Worm (Caenorhabditis elegans) whole organism, L4 larva: Measurements from ENCODE around the gene F46C3.6.

Experiments
- F44E2.7 ChIP-seq: fragments of 200-800 bp; sonication (Bioruptor generic); IDR thresholded peaks from 2 replicates; pipeline ENCODE4 v2.1.2; 2022; ENCODE audit warnings: missing genetic modification characterization, missing compliant biosample characterization
- R02D3.7 ChIP-seq: fragments of 150-350 bp; sonication (generic microtip); optimal IDR thresholded peaks from 3 replicates; lab custom pipeline; 2014; ENCODE audit warnings: missing biosample characterization, missing genetic modification characterization
- T26A8.4 ChIP-seq: fragments of 200-800 bp; sonication (Bioruptor generic); IDR thresholded peaks from 2 replicates; pipeline ENCODE4 v1.3.6; 2022; ENCODE audit warnings: missing genetic modification characterization, missing compliant biosample characterization
- aha-1 ChIP-seq: fragments of 150-350 bp; peaks from one replicate; lab custom pipeline; 2014; ENCODE audit warnings: missing biosample characterization, missing genetic modification characterization
- ceh-20 ChIP-seq: fragments of 200-800 bp; sonication (Bioruptor generic); IDR thresholded peaks from 2 replicates; pipeline ENCODE4 v1.3.6; 2022; ENCODE audit warnings: missing genetic modification reagents, missing genetic modification characterization, missing compliant biosample characterization
- ceh-28 ChIP-seq: fragments of 150-350 bp; optimal IDR thresholded peaks from 2 replicates; lab custom pipeline; 2014; ENCODE audit warnings: missing biosample characterization, missing genetic modification reagents, missing genetic modification characterization
- cey-2 ChIP-seq: sonication (generic microtip); optimal IDR thresholded peaks from 3 replicates; lab custom pipeline; 2017; ENCODE audit warnings: missing genetic modification characterization, mild to moderate bottlenecking, missing compliant biosample characterization, antibody characterized with exemption, borderline replicate concordance; ENCODE audit not compliant: insufficient read depth
- ctbp-1 ChIP-seq: fragments of 200-800 bp; sonication (Bioruptor generic); IDR thresholded peaks from 2 replicates; pipeline ENCODE4 v1.3.6; 2022; ENCODE audit warnings: missing genetic modification reagents, missing genetic modification characterization, missing compliant biosample characterization
- daf-12 ChIP-seq: fragments of 150-350 bp; optimal IDR thresholded peaks from 2 replicates; lab custom pipeline; 2014; ENCODE audit warnings: missing biosample characterization, missing genetic modification reagents, missing genetic modification characterization
- daf-16 ChIP-seq, 3 experiments: sonication (generic microtip); optimal IDR thresholded peaks; 2 replicates each; lab custom pipeline; 2016 to 2017; ENCODE audit warnings: missing genetic modification characterization in 3 of 3, missing genetic modification reagents in 3 of 3, mild to moderate bottlenecking in 2 of 3, missing compliant biosample characterization in 2 of 3, missing biosample characterization in 1 of 3, moderate library complexity in 1 of 3
- daf-19 ChIP-seq: fragments of 200-800 bp; sonication (Bioruptor generic); conservative IDR thresholded peaks from 2 replicates; pipeline ENCODE4 v1.3.6; 2022; ENCODE audit warnings: missing genetic modification characterization, missing compliant biosample characterization
- dmd-6 ChIP-seq: fragments of 200-800 bp; sonication (Bioruptor generic); IDR thresholded peaks from 2 replicates; pipeline ENCODE4 v1.3.6; 2022; ENCODE audit warnings: missing genetic modification reagents, missing genetic modification characterization, missing compliant biosample characterization
- dve-1 ChIP-seq: sonication (generic microtip); optimal IDR thresholded peaks from 2 replicates; lab custom pipeline; 2017; ENCODE audit warnings: antibody characterized with exemption, mild to moderate bottlenecking, missing genetic modification characterization, missing compliant biosample characterization; ENCODE audit not compliant: insufficient read depth
- fos-1 ChIP-seq: fragments of 150-350 bp; optimal IDR thresholded peaks from 2 replicates; lab custom pipeline; 2014; ENCODE audit warnings: missing biosample characterization, missing genetic modification characterization
- hlh-11 ChIP-seq: fragments of 200-800 bp; sonication (Bioruptor generic); optimal IDR thresholded peaks from 2 replicates; lab custom pipeline; 2018; ENCODE audit warnings: mild to moderate bottlenecking, missing genetic modification characterization, missing compliant biosample characterization
- hmg-1.1 ChIP-seq: fragments of 200-800 bp; sonication (Bioruptor generic); IDR thresholded peaks from 2 replicates; pipeline ENCODE4 v1.3.6; 2022; ENCODE audit warnings: missing genetic modification reagents, missing genetic modification characterization, missing compliant biosample characterization
- jun-1 ChIP-seq: fragments of 150-350 bp; optimal IDR thresholded peaks from 2 replicates; lab custom pipeline; 2014; ENCODE audit warnings: missing biosample characterization, missing genetic modification reagents, missing genetic modification characterization
- lim-7 ChIP-seq: fragments of 200-800 bp; sonication (Bioruptor generic); IDR thresholded peaks from 2 replicates; pipeline ENCODE4 v1.3.6; 2022; ENCODE audit warnings: missing genetic modification characterization, missing compliant biosample characterization
- lin-15B ChIP-seq: fragments of 150-350 bp; sonication (generic microtip); optimal IDR thresholded peaks from 3 replicates; lab custom pipeline; 2014; ENCODE audit warnings: missing biosample characterization, missing genetic modification characterization
- lin-38 ChIP-seq: fragments of 200-800 bp; sonication (Bioruptor generic); IDR thresholded peaks from 2 replicates; pipeline ENCODE4 v1.3.6; 2022; ENCODE audit warnings: missing genetic modification reagents, missing genetic modification characterization, missing compliant biosample characterization
- lin-39 ChIP-seq: fragments of 150-350 bp; optimal IDR thresholded peaks from 2 replicates; lab custom pipeline; 2014; ENCODE audit warnings: missing biosample characterization, missing genetic modification reagents, missing genetic modification characterization
- lir-3 ChIP-seq: sonication (generic microtip); optimal IDR thresholded peaks from 2 replicates; lab custom pipeline; 2016; ENCODE audit warnings: mild to moderate bottlenecking, missing genetic modification characterization, missing compliant biosample characterization
- lsy-2 ChIP-seq, 2 experiments: fragments of 150-350 bp in 1 of 2; sonication (generic microtip) in 1 of 2; optimal IDR thresholded peaks; 2 replicates each; lab custom pipeline; 2014 to 2017; ENCODE audit warnings: missing biosample characterization in 2 of 2, missing genetic modification characterization in 2 of 2
- mep-1 ChIP-seq: fragments of 150-350 bp; sonication (generic microtip); optimal IDR thresholded peaks from 3 replicates; lab custom pipeline; 2014; ENCODE audit warnings: missing biosample characterization, missing genetic modification characterization
- mes-2 ChIP-seq: sonication (generic microtip); optimal IDR thresholded peaks from 2 replicates; lab custom pipeline; 2016; ENCODE audit warnings: missing genotype, mild to moderate bottlenecking, missing genetic modification characterization, missing compliant biosample characterization; ENCODE audit not compliant: poor library complexity, severe bottlenecking
- nhr-11 ChIP-seq: fragments of 150-350 bp; optimal IDR thresholded peaks from 2 replicates; lab custom pipeline; 2014; ENCODE audit warnings: missing biosample characterization, missing genetic modification characterization
- nhr-25 ChIP-seq: sonication (generic microtip); optimal IDR thresholded peaks from 2 replicates; lab custom pipeline; 2017; ENCODE audit warnings: missing genetic modification characterization, mild to moderate bottlenecking, missing compliant biosample characterization, antibody characterized with exemption, moderate library complexity, borderline replicate concordance; ENCODE audit not compliant: insufficient read depth
- nhr-28 ChIP-seq: fragments of 150-350 bp; optimal IDR thresholded peaks from 2 replicates; lab custom pipeline; 2014; ENCODE audit warnings: missing biosample characterization, missing genetic modification characterization
- nhr-41 ChIP-seq: fragments of 200-800 bp; sonication (Bioruptor generic); IDR thresholded peaks from 2 replicates; pipeline ENCODE4 v1.3.6; 2022; ENCODE audit warnings: missing genetic modification reagents, missing genetic modification characterization, missing compliant biosample characterization
- pqm-1 ChIP-seq: sonication (generic microtip); optimal IDR thresholded peaks from 2 replicates; lab custom pipeline; 2017; ENCODE audit warnings: missing biosample characterization, missing genetic modification characterization
- rbr-2 ChIP-seq: sonication (generic microtip); optimal IDR thresholded peaks from 2 replicates; lab custom pipeline; 2016; ENCODE audit warnings: missing genotype, missing genetic modification characterization, missing compliant biosample characterization
- skn-1 ChIP-seq: fragments of 150-350 bp; optimal IDR thresholded peaks from 2 replicates; lab custom pipeline; 2014; ENCODE audit warnings: missing biosample characterization, missing genetic modification characterization
- unc-130 ChIP-seq: sonication (generic microtip); optimal IDR thresholded peaks from 2 replicates; lab custom pipeline; 2016; ENCODE audit warnings: missing genetic modification reagents, missing genetic modification characterization, missing compliant biosample characterization
- unc-62 ChIP-seq, 3 experiments: fragments of 150-350 bp in 1 of 3; sonication (generic microtip); optimal IDR thresholded peaks in 2 of 3; peaks in 1 of 3; 1 replicate in 1 of 3; 2 replicates in 2 of 3; lab custom pipeline; 2014 to 2017; ENCODE audit warnings: missing biosample characterization in 3 of 3, missing genetic modification characterization in 3 of 3, missing genetic modification reagents in 3 of 3, missing genotype in 1 of 3
- vab-7 ChIP-seq: fragments of 200-800 bp; sonication (Bioruptor generic); IDR thresholded peaks from 2 replicates; pipeline ENCODE4 v1.3.6; 2022; ENCODE audit warnings: missing genetic modification reagents, missing genetic modification characterization, missing compliant biosample characterization
- zfp-3 ChIP-seq: fragments of 200-800 bp; sonication (Bioruptor generic); conservative IDR thresholded peaks from 2 replicates; pipeline ENCODE4 v1.3.6; 2022; ENCODE audit warnings: missing genetic modification reagents, missing genetic modification characterization, missing compliant biosample characterization
- zip-2 ChIP-seq: fragments of 150-350 bp; optimal IDR thresholded peaks from 2 replicates; lab custom pipeline; 2014; ENCODE audit warnings: missing biosample characterization, missing genetic modification characterization
- ztf-11 ChIP-seq: fragments of 150-350 bp; optimal IDR thresholded peaks from 2 replicates; lab custom pipeline; 2014; ENCODE audit warnings: missing biosample characterization, missing genetic modification characterization
- ztf-7 ChIP-seq: fragments of 150-350 bp; optimal IDR thresholded peaks from 2 replicates; lab custom pipeline; 2014; ENCODE audit warnings: missing biosample characterization, missing genetic modification characterization

F46C3.6 gene

ce11 chrX:11407682-11408335, 12.1 kb downstream of the F46C3.6 start, which contains the start of gene F08B12.4 (continued):
- no peak for TF ChIP-seq zip-2 (tag; lab: Kevin White, UChicago)
- no peak for TF ChIP-seq T26A8.4 (GFP tag; lab: Robert Waterston, UW)
- TF ChIP-seq fos-1 (tag; lab: Kevin White, UChicago), result no peak
- no peak for TF ChIP-seq zfp-3 (GFP tag; lab: Robert Waterston, UW)

ce11 chrX:11406784-11407183, 13.1 kb downstream of the F46C3.6 start:
- peak; percentile 50 for TF ChIP-seq mep-1 (tag; lab: Kevin White, UChicago)
- TF ChIP-seq aha-1, result peak; percentile 92
- no peak for TF ChIP-seq ceh-28 (tag; lab: Kevin White, UChicago)
- no peak for TF ChIP-seq jun-1 (tag; lab: Kevin White, UChicago)
- no peak for TF ChIP-seq daf-16 (GFP tag; optimal IDR thresholded peaks at IDR 0.05; lab: Kevin White, UChicago)
- peak; percentile 19 for TF ChIP-seq daf-16 (tag; optimal IDR thresholded peaks at IDR 0.05; lab: Kevin White, UChicago)

ce11 chrX:11405908-11406307, 14.0 kb downstream of the F46C3.6 start, which contains the start of gene slo-2:
Gene slo-2, minus strand, starts transcription at chrX:11405931.
- peak; percentile 59; the same call in 1 of the 2 replicates for TF ChIP-seq ctbp-1 (GFP tag; lab: Robert Waterston, UW)
- no peak for TF ChIP-seq unc-130 (GFP tag; lab: Kevin White, UChicago)
- TF ChIP-seq unc-62 (GFP tag; optimal IDR thresholded peaks at IDR 0.05 in 1 of 2; lab: Kevin White, UChicago), result peak in 1 of 2 experiments; percentile 14
- no peak for TF ChIP-seq unc-62 (tag; optimal IDR thresholded peaks at IDR 0.05; lab: Kevin White, UChicago)

ce11 chrX:11400467-11401184, 19.2 kb downstream of the F46C3.6 start:
- peak; percentile 39 for TF ChIP-seq hlh-11
- TF ChIP-seq skn-1, result no peak
- TF ChIP-seq lin-39 (tag; lab: Kevin White, UChicago), result no peak
- TF ChIP-seq rbr-2 (tag; lab: Kevin White, UChicago), result no peak
- no peak for TF ChIP-seq F44E2.7 (GFP tag; lab: Robert Waterston, UW)
- peak; percentile 17; the same call in 1 of the 2 replicates for TF ChIP-seq dmd-6
- TF ChIP-seq daf-16 (GFP tag; optimal IDR thresholded peaks at IDR 0.05; lab: Kevin White, UChicago), result no peak
- peak; percentile 79 for TF ChIP-seq daf-16 (tag; optimal IDR thresholded peaks at IDR 0.05; lab: Kevin White, UChicago)
- peak; percentile 49 for TF ChIP-seq dve-1 (tag; lab: Kevin White, UChicago)
- peak; percentile 39 for TF ChIP-seq pqm-1 (tag; lab: Kevin White, UChicago)
- no peak for TF ChIP-seq lir-3 (tag; lab: Kevin White, UChicago)
- peak; percentile 73 for TF ChIP-seq nhr-28 (tag; lab: Kevin White, UChicago)
- peak; percentile 91 for TF ChIP-seq aha-1
- TF ChIP-seq ztf-7 (tag; lab: Kevin White, UChicago), result no peak

- no peak for TF ChIP-seq R02D3.7 (tag; lab: Kevin White, UChicago)
- no peak for TF ChIP-seq nhr-25
- TF ChIP-seq lin-38, result no peak
- TF ChIP-seq daf-12, result no peak
- TF ChIP-seq lin-15B (tag; lab: Kevin White, UChicago), result no peak
- TF ChIP-seq nhr-11 (tag; lab: Kevin White, UChicago), result no peak
- no peak for TF ChIP-seq ceh-20 (GFP tag; lab: Robert Waterston, UW)
- no peak for TF ChIP-seq lsy-2 (tag; optimal IDR thresholded peaks at IDR 0.05; lab: Kevin White, UChicago)
- peak; percentile 72 for TF ChIP-seq pqm-1 (tag; lab: Kevin White, UChicago)
- no peak for TF ChIP-seq lim-7
- TF ChIP-seq nhr-41 (GFP tag; lab: Robert Waterston, UW), result no peak
- no peak for TF ChIP-seq zfp-3 (GFP tag; lab: Robert Waterston, UW)
- no peak for TF ChIP-seq mes-2 (tag; lab: Kevin White, UChicago)
- no peak for TF ChIP-seq ztf-11 (tag; lab: Kevin White, UChicago)
- no peak for TF ChIP-seq lin-39 (tag; lab: Kevin White, UChicago)
- TF ChIP-seq hmg-1.1 (GFP tag; lab: Robert Waterston, UW), result 0 out of 2 replicates have a peak, but pooled peaks have one; percentile 20
- no peak for TF ChIP-seq dmd-6
- TF ChIP-seq cey-2 (tag; lab: Kevin White, UChicago), result peak; percentile 15
- TF ChIP-seq daf-16 (GFP tag; optimal IDR thresholded peaks at IDR 0.05; lab: Kevin White, UChicago), result no peak
- peak; percentile 49 for TF ChIP-seq daf-16 (tag; optimal IDR thresholded peaks at IDR 0.05; lab: Kevin White, UChicago)
- TF ChIP-seq daf-19, result no peak
- no peak for TF ChIP-seq F44E2.7 (GFP tag; lab: Robert Waterston, UW)
- no peak for TF ChIP-seq vab-7 (GFP tag; lab: Robert Waterston, UW)
- peak; percentile 76 for TF ChIP-seq nhr-28 (tag; lab: Kevin White, UChicago)
Measured at ce11 chrX:11392924-11393323, 26.9 kb downstream of the F46C3.6 start, which contains the start of gene prx-12. Gene prx-12, plus strand, starts transcription at chrX:11393294.
